Fruit fly (Drosophila melanogaster) whole organism: ENCODE measurements around the gene CG43057.

ENCODE experiments used
- Dll ChIP-seq: fragments of >200 bp; optimal IDR thresholded peaks from 2 replicates; lab custom pipeline; 2017
- usp ChIP-seq: fragments of >200 bp; optimal IDR thresholded peaks from 2 replicates; lab custom pipeline; 2017; ENCODE audit warnings: missing biosample characterization, missing genetic modification characterization, mixed read lengths

dm6 chr2L:8217917-8218316, 25.9 kb downstream of the CG43057 start, which contains the start of gene CG8292:
- no peak for TF ChIP-seq usp (GFP tag; lab: Kevin White, UChicago)
- no peak for TF ChIP-seq Dll
